Fruit fly (Drosophila melanogaster) whole organism, pupa: ENCODE results near the gene CG4982.

ENCODE experiments used
- CG10348 ChIP-seq: fragments of 200-800 bp; sonication (Bioruptor generic); IDR thresholded peaks from 2 replicates; pipeline ENCODE4 v1.3.6; 2022; ENCODE audit warnings: missing biosample characterization, missing genetic modification characterization
- CG12605 ChIP-seq: fragments of 200-800 bp; sonication (Bioruptor generic); IDR thresholded peaks from 2 replicates; pipeline ENCODE4 v1.3.6; 2022; ENCODE audit warnings: missing biosample characterization, missing genetic modification characterization
- CG13204 ChIP-seq: fragments of 200-800 bp; sonication (Bioruptor generic); optimal IDR thresholded peaks from 2 replicates; lab custom pipeline; 2018; ENCODE audit warnings: missing biosample characterization, mild to moderate bottlenecking, missing genetic modification characterization, moderate library complexity
- CG14655 ChIP-seq: fragments of 200-800 bp; sonication (Bioruptor generic); optimal IDR thresholded peaks from 3 replicates; lab custom pipeline; 2017; ENCODE audit warnings: mild to moderate bottlenecking, missing biosample characterization, missing genetic modification reagents, missing genetic modification characterization
- CG15710 ChIP-seq: fragments of 200-800 bp; sonication (Bioruptor generic); optimal IDR thresholded peaks from 2 replicates; lab custom pipeline; 2018; ENCODE audit warnings: missing biosample characterization, mild to moderate bottlenecking, missing genetic modification characterization, moderate library complexity
- CG17806 ChIP-seq: fragments of 200-800 bp; sonication (Bioruptor generic); optimal IDR thresholded peaks from 2 replicates; lab custom pipeline; 2018; ENCODE audit warnings: missing biosample characterization, mild to moderate bottlenecking, missing genetic modification characterization, moderate library complexity
- CG32121 ChIP-seq: fragments of 200-800 bp; sonication (Bioruptor generic); IDR thresholded peaks from 2 replicates; pipeline ENCODE4 v1.3.6; 2022; ENCODE audit warnings: missing biosample characterization, missing genetic modification characterization
- CG34367 ChIP-seq: fragments of 200-800 bp; sonication (Bioruptor generic); optimal IDR thresholded peaks from 2 replicates; lab custom pipeline; 2018; ENCODE audit warnings: missing biosample characterization, mild to moderate bottlenecking, missing genetic modification characterization
- CG4496 ChIP-seq: fragments of 200-800 bp; sonication (Bioruptor generic); IDR thresholded peaks from 3 replicates; pipeline ENCODE4 v1.3.6; 2022; ENCODE audit warnings: missing biosample characterization, missing genetic modification characterization
- CG8159 ChIP-seq: fragments of 200-800 bp; sonication (Bioruptor generic); optimal IDR thresholded peaks from 3 replicates; lab custom pipeline; 2018; ENCODE audit warnings: missing biosample characterization, mild to moderate bottlenecking, missing genetic modification characterization, moderate library complexity
- CG8301 ChIP-seq: fragments of 200-800 bp; sonication (Bioruptor generic); optimal IDR thresholded peaks from 2 replicates; lab custom pipeline; 2018; ENCODE audit warnings: missing biosample characterization, mild to moderate bottlenecking, missing genetic modification characterization
- CG9948 ChIP-seq: fragments of 200-800 bp; sonication (Bioruptor generic); optimal IDR thresholded peaks from 2 replicates; lab custom pipeline; 2018; ENCODE audit warnings: missing biosample characterization, mild to moderate bottlenecking, missing genetic modification characterization, moderate library complexity
- D1 ChIP-seq: fragments of 200-800 bp; sonication (Bioruptor generic); optimal IDR thresholded peaks from 2 replicates; lab custom pipeline; 2018; ENCODE audit warnings: missing biosample characterization, mild to moderate bottlenecking, missing genetic modification characterization, moderate library complexity
- EcR ChIP-seq: fragments of 200-800 bp; sonication (Bioruptor generic); optimal IDR thresholded peaks from 3 replicates; lab custom pipeline; 2019; ENCODE audit warnings: missing biosample characterization, missing genetic modification characterization, mild to moderate bottlenecking, moderate library complexity, missing genetic modification reagents
- Ets98B ChIP-seq: fragments of 200-800 bp; sonication (Bioruptor generic); IDR thresholded peaks from 2 replicates; pipeline ENCODE4 v1.3.6; 2022; ENCODE audit warnings: missing biosample characterization, missing genetic modification characterization
- Pif1A ChIP-seq: fragments of 200-800 bp; sonication (Bioruptor generic); optimal IDR thresholded peaks from 3 replicates; lab custom pipeline; 2016; ENCODE audit warnings: missing biosample characterization, missing genetic modification characterization
- Pif1B ChIP-seq: fragments of 200-800 bp; sonication (Bioruptor generic); optimal IDR thresholded peaks from 3 replicates; lab custom pipeline; 2016; ENCODE audit warnings: missing biosample characterization, missing genetic modification characterization
- Snoo ChIP-seq: fragments of 200-800 bp; sonication (Bioruptor generic); optimal IDR thresholded peaks from 3 replicates; lab custom pipeline; 2017; ENCODE audit warnings: missing biosample characterization, mild to moderate bottlenecking, missing genetic modification characterization, inconsistent platforms
- fd96Ca ChIP-seq: fragments of 200-800 bp; sonication (Bioruptor generic); IDR thresholded peaks from 3 replicates; pipeline ENCODE4 v1.3.6; 2022; ENCODE audit warnings: missing biosample characterization, missing genetic modification characterization
- gl ChIP-seq: fragments of 200-800 bp; sonication (Bioruptor generic); optimal IDR thresholded peaks from 2 replicates; lab custom pipeline; 2018; ENCODE audit warnings: missing biosample characterization, mild to moderate bottlenecking, missing genetic modification characterization
- rn ChIP-seq: fragments of 200-800 bp; sonication (Bioruptor generic); IDR thresholded peaks from 2 replicates; pipeline ENCODE4 v1.3.6; 2022; ENCODE audit warnings: missing biosample characterization, missing genetic modification characterization

The CG4982 gene

dm6 chr3L:16301153-16301552 is at the start of gene CG4982:
TSS of gene CG4982 (plus strand) at chr3L:16301453.
- TF ChIP-seq CG8159 (tag; lab: Kevin White, UChicago), result no peak
- TF ChIP-seq CG9948 (tag; lab: Kevin White, UChicago), result no peak
- no peak for TF ChIP-seq Snoo (tag; lab: Kevin White, UChicago)
- TF ChIP-seq Ets98B, result no peak
- no peak for TF ChIP-seq fd96Ca (GFP tag; lab: Robert Waterston, UW)
- TF ChIP-seq EcR (GFP tag; lab: Kevin White, UChicago), result no peak
- TF ChIP-seq Pif1B (GFP tag; lab: Kevin White, UChicago), result no peak
- TF ChIP-seq CG8301 (tag; lab: Kevin White, UChicago), result no peak
- TF ChIP-seq CG34367 (tag; lab: Kevin White, UChicago), result no peak
- TF ChIP-seq D1 (tag; lab: Kevin White, UChicago), result no peak
- TF ChIP-seq CG15710 (tag; lab: Kevin White, UChicago), result no peak
- no peak for TF ChIP-seq rn
- no peak for TF ChIP-seq CG4496 (GFP tag; lab: Robert Waterston, UW)
- TF ChIP-seq gl, result no peak

dm6 chr3L:16252255-16252654 is 49.0 kb upstream of the CG4982 start, which contains the start of gene CG13055:
TSS of gene CG13055 (minus strand) at chr3L:16252355.
- no peak for TF ChIP-seq D1 (tag; lab: Kevin White, UChicago)
- no peak for TF ChIP-seq CG12605 (GFP tag; lab: Robert Waterston, UW)
- no peak for TF ChIP-seq CG32121 (GFP tag; lab: Robert Waterston, UW)
- no peak for TF ChIP-seq CG34367 (tag; lab: Kevin White, UChicago)
- TF ChIP-seq Pif1A (GFP tag; lab: Kevin White, UChicago), result no peak
- no peak for TF ChIP-seq Snoo (tag; lab: Kevin White, UChicago)
- TF ChIP-seq EcR (GFP tag; lab: Kevin White, UChicago), result no peak
- TF ChIP-seq Pif1B (GFP tag; lab: Kevin White, UChicago), result no peak
- no peak for TF ChIP-seq rn
- no peak for TF ChIP-seq gl
- TF ChIP-seq CG8159 (tag; lab: Kevin White, UChicago), result no peak
- no peak for TF ChIP-seq CG4496 (GFP tag; lab: Robert Waterston, UW)
- TF ChIP-seq CG14655 (GFP tag; lab: Kevin White, UChicago), result no peak
- no peak for TF ChIP-seq CG9948 (tag; lab: Kevin White, UChicago)
- TF ChIP-seq CG13204 (GFP tag; lab: Kevin White, UChicago), result no peak
- no peak for TF ChIP-seq Ets98B
- TF ChIP-seq CG10348 (GFP tag; lab: Robert Waterston, UW), result no peak
- TF ChIP-seq CG17806, result no peak
- TF ChIP-seq CG15710 (tag; lab: Kevin White, UChicago), result no peak

DNA sequence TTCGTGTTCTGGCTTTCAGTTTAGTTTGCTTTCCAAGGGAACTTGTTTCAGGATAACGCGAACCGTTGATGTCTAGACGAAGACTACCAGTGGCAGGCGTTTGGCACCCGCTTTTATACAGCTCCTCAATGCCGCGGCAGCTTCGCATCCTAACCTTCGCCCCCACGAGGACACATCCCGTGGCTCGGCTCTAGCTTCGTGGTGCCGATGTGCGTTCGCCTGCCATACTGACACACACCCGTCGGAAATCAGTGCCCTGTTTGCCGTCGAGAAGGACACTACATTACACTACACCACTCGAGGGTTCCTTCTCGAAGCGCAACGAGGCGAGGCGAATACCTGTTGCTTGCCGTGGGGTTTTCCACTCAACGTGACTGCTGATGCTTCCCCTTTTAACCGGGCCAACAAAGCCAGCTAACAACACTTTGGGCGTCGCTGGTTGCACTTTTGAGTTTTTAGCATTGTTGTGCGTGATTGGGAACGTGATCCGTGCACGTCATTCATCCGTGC is 44.1 kb upstream of the CG4982 start, which contains the start of gene CG13054:
Gene CG13054, minus strand, starts transcription at position 74 of the 510 bp plus-strand sequence.
- TF ChIP-seq CG12605 (GFP tag; lab: Robert Waterston, UW) (peak; percentile 65; the same call in 1 of the 2 replicates), CG4496 (GFP tag; lab: Robert Waterston, UW) (0 out of 3 replicates have a peak, but pooled peaks have one; percentile 48), CG8159 (tag; lab: Kevin White, UChicago) (no peak), gl (no peak), D1 (tag; lab: Kevin White, UChicago) (no peak)

- TF ChIP-seq CG15710 (tag; lab: Kevin White, UChicago) (peak; percentile 76), CG32121 (GFP tag; lab: Robert Waterston, UW) (no peak), Ets98B (no peak), CG4496 (GFP tag; lab: Robert Waterston, UW) (no peak), fd96Ca (GFP tag; lab: Robert Waterston, UW) (no peak), CG8301 (tag; lab: Kevin White, UChicago) (no peak), D1 (tag; lab: Kevin White, UChicago) (peak; percentile 5), CG12605 (GFP tag; lab: Robert Waterston, UW) (no peak), Snoo (tag; lab: Kevin White, UChicago) (no peak), CG17806 (peak; percentile 84), CG13204 (GFP tag; lab: Kevin White, UChicago) (peak; percentile 31), CG9948 (tag; lab: Kevin White, UChicago) (peak; percentile 79), gl (peak; percentile 41), Pif1A (GFP tag; lab: Kevin White, UChicago) (peak; percentile 27), CG34367 (tag; lab: Kevin White, UChicago) (peak; percentile 70), CG14655 (GFP tag; lab: Kevin White, UChicago) (peak; percentile 57), EcR (GFP tag; lab: Kevin White, UChicago) (peak; percentile 82), Pif1B (GFP tag; lab: Kevin White, UChicago) (peak; percentile 50), CG8159 (tag; lab: Kevin White, UChicago) (peak; percentile 82), CG10348 (GFP tag; lab: Robert Waterston, UW) (no peak), rn (no peak)
Measured at dm6 chr3L:16259552-16259951, 41.7 kb upstream of the CG4982 start, which contains the start of gene CG13053. TSS of gene CG13053 (minus strand) at chr3L:16259722.

DNA sequence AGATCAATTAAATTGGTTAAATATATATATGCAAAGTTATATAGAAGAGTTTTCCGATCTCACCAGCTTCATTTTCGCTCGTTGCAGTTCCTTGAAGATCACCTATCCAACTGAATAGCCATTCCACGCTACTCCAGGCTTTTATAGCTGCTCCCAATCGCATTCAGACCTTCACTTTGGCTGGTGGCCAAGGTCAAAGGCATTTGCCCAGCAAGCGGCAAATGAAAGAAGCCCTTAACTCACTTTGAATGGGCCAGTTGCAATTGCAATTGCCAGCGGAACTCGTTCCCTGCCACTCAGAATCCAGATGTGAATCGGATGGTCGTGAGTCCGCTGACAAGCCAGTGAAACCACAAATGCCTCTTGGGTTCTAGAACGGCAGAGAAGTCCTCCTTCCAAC is 39.7 kb upstream of the CG4982 start, which contains the start of gene CG34247:
Gene CG34247, minus strand, starts transcription at position 101 of the 400 bp plus-strand sequence.
- TF ChIP-seq D1 (tag; lab: Kevin White, UChicago) (no peak), CG8159 (tag; lab: Kevin White, UChicago) (no peak), EcR (GFP tag; lab: Kevin White, UChicago) (peak; percentile 15), Pif1B (GFP tag; lab: Kevin White, UChicago) (no peak), CG17806 (no peak)

- TF ChIP-seq CG13204 (GFP tag; lab: Kevin White, UChicago), result no peak
Measured at dm6 chr3L:16262440-16262839, 38.8 kb upstream of the CG4982 start, which contains the start of gene CG13071. TSS of gene CG13071 (plus strand) at chr3L:16262740.
